Fruit fly (Drosophila melanogaster) whole organism, pupa: ENCODE data around the gene eIF3h.

Experiments used
- CG10348 ChIP-seq: fragments of 200-800 bp; sonication (Bioruptor generic); IDR thresholded peaks from 2 replicates; pipeline ENCODE4 v1.3.6; 2022; ENCODE audit warnings: missing biosample characterization, missing genetic modification characterization
- CG12605 ChIP-seq: fragments of 200-800 bp; sonication (Bioruptor generic); IDR thresholded peaks from 2 replicates; pipeline ENCODE4 v1.3.6; 2022; ENCODE audit warnings: missing biosample characterization, missing genetic modification characterization
- CG13204 ChIP-seq: fragments of 200-800 bp; sonication (Bioruptor generic); optimal IDR thresholded peaks from 2 replicates; lab custom pipeline; 2018; ENCODE audit warnings: missing biosample characterization, mild to moderate bottlenecking, missing genetic modification characterization, moderate library complexity
- CG14655 ChIP-seq: fragments of 200-800 bp; sonication (Bioruptor generic); optimal IDR thresholded peaks from 3 replicates; lab custom pipeline; 2017; ENCODE audit warnings: mild to moderate bottlenecking, missing biosample characterization, missing genetic modification reagents, missing genetic modification characterization
- CG15710 ChIP-seq: fragments of 200-800 bp; sonication (Bioruptor generic); optimal IDR thresholded peaks from 2 replicates; lab custom pipeline; 2018; ENCODE audit warnings: missing biosample characterization, mild to moderate bottlenecking, missing genetic modification characterization, moderate library complexity
- CG17806 ChIP-seq: fragments of 200-800 bp; sonication (Bioruptor generic); optimal IDR thresholded peaks from 2 replicates; lab custom pipeline; 2018; ENCODE audit warnings: missing biosample characterization, mild to moderate bottlenecking, missing genetic modification characterization, moderate library complexity
- CG32121 ChIP-seq: fragments of 200-800 bp; sonication (Bioruptor generic); IDR thresholded peaks from 2 replicates; pipeline ENCODE4 v1.3.6; 2022; ENCODE audit warnings: missing biosample characterization, missing genetic modification characterization
- CG34367 ChIP-seq: fragments of 200-800 bp; sonication (Bioruptor generic); optimal IDR thresholded peaks from 2 replicates; lab custom pipeline; 2018; ENCODE audit warnings: missing biosample characterization, mild to moderate bottlenecking, missing genetic modification characterization
- CG4496 ChIP-seq: fragments of 200-800 bp; sonication (Bioruptor generic); IDR thresholded peaks from 3 replicates; pipeline ENCODE4 v1.3.6; 2022; ENCODE audit warnings: missing biosample characterization, missing genetic modification characterization
- CG8159 ChIP-seq: fragments of 200-800 bp; sonication (Bioruptor generic); optimal IDR thresholded peaks from 3 replicates; lab custom pipeline; 2018; ENCODE audit warnings: missing biosample characterization, mild to moderate bottlenecking, missing genetic modification characterization, moderate library complexity
- CG8301 ChIP-seq: fragments of 200-800 bp; sonication (Bioruptor generic); optimal IDR thresholded peaks from 2 replicates; lab custom pipeline; 2018; ENCODE audit warnings: missing biosample characterization, mild to moderate bottlenecking, missing genetic modification characterization
- CG9948 ChIP-seq: fragments of 200-800 bp; sonication (Bioruptor generic); optimal IDR thresholded peaks from 2 replicates; lab custom pipeline; 2018; ENCODE audit warnings: missing biosample characterization, mild to moderate bottlenecking, missing genetic modification characterization, moderate library complexity
- D1 ChIP-seq: fragments of 200-800 bp; sonication (Bioruptor generic); optimal IDR thresholded peaks from 2 replicates; lab custom pipeline; 2018; ENCODE audit warnings: missing biosample characterization, mild to moderate bottlenecking, missing genetic modification characterization, moderate library complexity
- EcR ChIP-seq: fragments of 200-800 bp; sonication (Bioruptor generic); optimal IDR thresholded peaks from 3 replicates; lab custom pipeline; 2019; ENCODE audit warnings: missing biosample characterization, missing genetic modification characterization, mild to moderate bottlenecking, moderate library complexity, missing genetic modification reagents
- Ets98B ChIP-seq: fragments of 200-800 bp; sonication (Bioruptor generic); IDR thresholded peaks from 2 replicates; pipeline ENCODE4 v1.3.6; 2022; ENCODE audit warnings: missing biosample characterization, missing genetic modification characterization
- Pif1A ChIP-seq: fragments of 200-800 bp; sonication (Bioruptor generic); optimal IDR thresholded peaks from 3 replicates; lab custom pipeline; 2016; ENCODE audit warnings: missing biosample characterization, missing genetic modification characterization
- Pif1B ChIP-seq: fragments of 200-800 bp; sonication (Bioruptor generic); optimal IDR thresholded peaks from 3 replicates; lab custom pipeline; 2016; ENCODE audit warnings: missing biosample characterization, missing genetic modification characterization
- Snoo ChIP-seq: fragments of 200-800 bp; sonication (Bioruptor generic); optimal IDR thresholded peaks from 3 replicates; lab custom pipeline; 2017; ENCODE audit warnings: missing biosample characterization, mild to moderate bottlenecking, missing genetic modification characterization, inconsistent platforms
- fd96Ca ChIP-seq: fragments of 200-800 bp; sonication (Bioruptor generic); IDR thresholded peaks from 3 replicates; pipeline ENCODE4 v1.3.6; 2022; ENCODE audit warnings: missing biosample characterization, missing genetic modification characterization
- gl ChIP-seq: fragments of 200-800 bp; sonication (Bioruptor generic); optimal IDR thresholded peaks from 2 replicates; lab custom pipeline; 2018; ENCODE audit warnings: missing biosample characterization, mild to moderate bottlenecking, missing genetic modification characterization
- rn ChIP-seq: fragments of 200-800 bp; sonication (Bioruptor generic); IDR thresholded peaks from 2 replicates; pipeline ENCODE4 v1.3.6; 2022; ENCODE audit warnings: missing biosample characterization, missing genetic modification characterization

eIF3h gene

DNA sequence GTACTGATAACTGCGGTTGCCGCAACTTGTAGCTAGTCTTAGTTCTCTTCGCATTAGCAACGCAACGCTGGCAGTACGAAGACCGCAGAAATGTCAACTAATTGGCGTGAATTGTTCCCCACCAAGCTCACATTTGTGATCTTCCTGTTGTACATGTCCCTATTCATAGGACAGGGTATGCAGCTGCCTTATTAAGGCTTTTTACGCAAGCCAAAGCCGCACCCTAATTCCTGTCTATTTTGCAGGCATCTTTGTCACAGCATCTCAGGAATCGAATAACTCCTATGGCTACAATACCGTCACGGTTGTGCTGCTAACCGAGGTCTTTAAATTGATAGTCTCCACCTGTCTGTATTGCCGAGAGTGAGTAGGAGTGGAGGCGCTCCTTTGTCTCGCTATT lies at the start of gene eIF3h:
Gene eIF3h (minus strand): TSS at position 101 of the 400 bp plus-strand sequence.
- TF ChIP-seq CG8159 (tag; lab: Kevin White, UChicago), result no peak

DNA sequence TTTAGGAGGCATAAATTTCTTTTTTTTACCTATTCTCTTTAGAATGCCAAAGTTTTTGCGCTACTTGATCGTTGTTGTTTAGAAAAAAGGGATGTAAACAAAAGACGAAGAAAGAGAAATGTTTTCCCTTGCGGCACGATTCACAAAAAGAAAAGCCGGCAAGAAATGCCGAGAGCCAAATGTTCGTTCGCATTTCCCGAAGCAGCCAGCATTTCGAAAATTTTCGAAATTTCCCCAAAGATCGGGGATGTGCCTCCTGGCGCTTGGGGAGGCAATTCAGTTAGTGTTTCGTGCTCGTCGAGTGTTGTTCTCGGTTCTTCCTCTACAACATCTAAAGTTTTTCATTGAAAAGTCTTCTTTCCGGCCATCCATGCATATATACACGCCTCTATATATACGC lies 47.7 kb upstream of the eIF3h start, which contains the start of gene Msp300:
Gene Msp300 (plus strand): TSS at position 301 of the 400 bp plus-strand sequence.
- TF ChIP-seq CG8301 (tag; lab: Kevin White, UChicago), result no peak
- TF ChIP-seq CG4496 (GFP tag; lab: Robert Waterston, UW), result no peak
- TF ChIP-seq CG32121 (GFP tag; lab: Robert Waterston, UW), result no peak
- TF ChIP-seq CG8159 (tag; lab: Kevin White, UChicago), result no peak
- TF ChIP-seq Pif1A, result no peak
- TF ChIP-seq Ets98B (GFP tag; lab: Robert Waterston, UW), result no peak
- TF ChIP-seq CG12605 (GFP tag; lab: Robert Waterston, UW), result no peak
- no peak for TF ChIP-seq Pif1B (GFP tag; lab: Kevin White, UChicago)
- TF ChIP-seq rn (GFP tag; lab: Robert Waterston, UW), result no peak
- TF ChIP-seq CG10348, result no peak
- no peak for TF ChIP-seq CG14655
- no peak for TF ChIP-seq CG9948 (tag; lab: Kevin White, UChicago)
- TF ChIP-seq CG15710 (tag; lab: Kevin White, UChicago), result no peak
- no peak for TF ChIP-seq CG13204
- TF ChIP-seq gl (tag; lab: Kevin White, UChicago), result no peak
- TF ChIP-seq, all 21 proteins: peak for 0

DNA sequence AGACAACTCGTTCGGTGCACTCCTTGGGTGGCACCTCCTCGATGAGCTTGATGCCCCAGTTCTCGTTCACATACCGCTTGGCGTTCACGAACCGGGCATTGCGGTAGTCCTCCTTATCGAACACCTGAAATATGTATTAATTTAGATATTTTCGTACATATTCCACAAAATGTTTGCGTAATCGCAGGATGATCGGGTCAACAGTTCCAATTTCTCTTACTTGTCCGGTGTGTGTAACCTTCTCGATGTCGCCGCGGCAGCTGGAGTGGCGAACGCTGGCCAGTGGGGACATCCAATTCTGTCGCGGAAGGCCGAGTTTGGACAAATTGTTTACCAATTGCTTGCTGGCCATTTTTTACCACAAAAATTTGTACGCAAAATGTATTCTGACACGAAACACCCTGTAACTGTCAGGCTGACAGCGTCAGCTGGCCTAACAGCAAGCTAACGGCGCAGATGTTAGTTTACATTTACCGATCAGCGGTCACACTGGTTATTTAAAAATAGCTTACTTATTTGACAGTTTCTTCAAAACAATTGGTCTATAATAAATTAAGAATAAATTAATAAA lies 47.0 kb upstream of the eIF3h start, which contains the start of gene ND-13A:
Gene ND-13A (minus strand): TSS at position 499 of the 571 bp plus-strand sequence.
- peak; percentile 39; the same call in 1 of the 3 replicates for TF ChIP-seq CG4496 (GFP tag; lab: Robert Waterston, UW)
- TF ChIP-seq Pif1B (GFP tag; lab: Kevin White, UChicago), result no peak

DNA sequence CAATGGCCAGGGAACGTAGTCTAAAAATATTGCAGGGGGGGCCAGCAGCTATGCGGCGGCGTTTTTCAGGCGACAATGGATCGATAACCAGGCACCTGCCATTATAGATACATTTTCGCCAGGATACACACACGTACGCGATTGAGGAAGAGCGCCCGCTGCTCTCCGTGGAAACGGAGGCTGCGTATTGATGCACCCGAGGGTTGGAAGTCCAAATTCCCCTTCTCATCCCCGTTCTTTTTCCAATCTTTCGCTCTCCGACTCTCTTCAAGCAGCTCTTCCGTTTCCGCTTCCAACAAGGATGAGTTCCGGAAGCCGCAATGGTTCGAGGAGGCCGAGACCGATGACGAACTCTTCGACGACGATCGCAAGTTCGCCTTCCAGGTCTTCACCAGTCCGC lies 43.9 kb upstream of the eIF3h start:
- no peak for TF ChIP-seq CG12605 (GFP tag; lab: Robert Waterston, UW)
- TF ChIP-seq Pif1B (GFP tag; lab: Kevin White, UChicago), result no peak
- TF ChIP-seq gl (tag; lab: Kevin White, UChicago), result peak; percentile 5
- TF ChIP-seq CG15710 (tag; lab: Kevin White, UChicago), result no peak
- TF ChIP-seq Ets98B (GFP tag; lab: Robert Waterston, UW), result 0 out of 2 replicates have a peak, but pooled peaks have one; percentile 8
- TF ChIP-seq CG4496 (GFP tag; lab: Robert Waterston, UW), result 0 out of 3 replicates have a peak, but pooled peaks have one; percentile 35

DNA sequence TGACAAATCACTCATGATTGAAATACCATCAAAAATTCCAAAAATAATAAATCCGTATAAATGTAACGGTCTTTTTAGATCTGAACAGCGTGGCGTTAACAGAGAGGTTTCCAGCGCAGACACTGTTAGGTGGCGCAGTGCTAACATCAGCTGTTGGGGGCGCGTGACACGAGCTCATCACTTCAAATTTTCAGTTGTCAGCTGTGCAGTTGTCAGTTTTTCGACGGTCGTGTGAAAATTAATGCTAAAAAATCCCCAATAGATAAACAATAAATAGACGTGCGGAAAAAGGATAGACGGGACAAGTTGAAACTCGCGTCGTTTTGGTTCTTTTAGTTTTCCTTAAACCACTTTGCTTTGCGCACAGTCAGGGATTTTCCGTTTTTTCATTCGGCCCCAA lies 43.3 kb upstream of the eIF3h start, which contains the start of gene CG4230:
Gene CG4230 (plus strand): TSS at position 6 of the 400 bp plus-strand sequence.
- no peak for TF ChIP-seq CG15710 (tag; lab: Kevin White, UChicago)
- TF ChIP-seq CG13204, result no peak
- no peak for TF ChIP-seq CG4496 (GFP tag; lab: Robert Waterston, UW)
- no peak for TF ChIP-seq Pif1B (GFP tag; lab: Kevin White, UChicago)
- TF ChIP-seq CG34367 (tag; lab: Kevin White, UChicago), result no peak
- TF ChIP-seq D1 (tag; lab: Kevin White, UChicago), result no peak
- no peak for TF ChIP-seq Pif1A
- no peak for TF ChIP-seq EcR (GFP tag; lab: Kevin White, UChicago)
- TF ChIP-seq CG10348, result no peak
- TF ChIP-seq CG8159 (tag; lab: Kevin White, UChicago), result no peak
- no peak for TF ChIP-seq CG12605 (GFP tag; lab: Robert Waterston, UW)
- no peak for TF ChIP-seq Snoo (tag; lab: Kevin White, UChicago)
- no peak for TF ChIP-seq CG14655
- no peak; the same call in 2 of the 3 replicates for TF ChIP-seq fd96Ca (GFP tag; lab: Robert Waterston, UW)
- TF ChIP-seq CG32121 (GFP tag; lab: Robert Waterston, UW), result no peak

DNA sequence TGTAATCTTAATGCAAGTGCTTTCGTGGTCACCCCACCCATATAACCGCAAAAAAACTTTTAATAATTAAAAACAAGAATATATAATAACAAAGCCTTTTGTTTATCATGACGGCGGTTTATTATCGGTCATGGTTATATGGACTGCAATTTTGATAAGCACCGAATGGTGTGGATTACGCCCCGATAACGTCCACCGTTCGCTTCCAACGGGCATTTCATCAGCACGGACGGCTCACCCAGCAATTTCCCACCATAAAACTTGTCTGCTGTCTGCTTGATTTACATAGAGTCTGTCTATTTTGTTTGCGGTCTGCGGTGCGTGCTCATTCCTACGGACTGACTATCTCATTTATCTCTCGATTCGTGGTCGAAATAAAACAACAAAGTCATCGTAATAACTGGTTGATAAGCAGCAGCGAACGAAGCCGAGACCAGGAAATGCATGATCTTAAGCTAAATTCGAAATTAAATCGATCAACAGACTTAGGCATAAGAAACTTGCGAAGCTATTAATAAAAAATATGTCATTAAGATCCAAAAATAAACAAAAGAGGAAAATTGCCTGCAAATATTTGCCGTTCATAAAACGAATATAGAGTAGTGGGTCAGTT lies 42.6 kb upstream of the eIF3h start:
- TF ChIP-seq gl (tag; lab: Kevin White, UChicago) (no peak), CG17806 (tag; lab: Kevin White, UChicago) (no peak), EcR (GFP tag; lab: Kevin White, UChicago) (peak; percentile 69), Snoo (tag; lab: Kevin White, UChicago) (no peak), Pif1B (GFP tag; lab: Kevin White, UChicago) (no peak), Ets98B (GFP tag; lab: Robert Waterston, UW) (no peak)

DNA sequence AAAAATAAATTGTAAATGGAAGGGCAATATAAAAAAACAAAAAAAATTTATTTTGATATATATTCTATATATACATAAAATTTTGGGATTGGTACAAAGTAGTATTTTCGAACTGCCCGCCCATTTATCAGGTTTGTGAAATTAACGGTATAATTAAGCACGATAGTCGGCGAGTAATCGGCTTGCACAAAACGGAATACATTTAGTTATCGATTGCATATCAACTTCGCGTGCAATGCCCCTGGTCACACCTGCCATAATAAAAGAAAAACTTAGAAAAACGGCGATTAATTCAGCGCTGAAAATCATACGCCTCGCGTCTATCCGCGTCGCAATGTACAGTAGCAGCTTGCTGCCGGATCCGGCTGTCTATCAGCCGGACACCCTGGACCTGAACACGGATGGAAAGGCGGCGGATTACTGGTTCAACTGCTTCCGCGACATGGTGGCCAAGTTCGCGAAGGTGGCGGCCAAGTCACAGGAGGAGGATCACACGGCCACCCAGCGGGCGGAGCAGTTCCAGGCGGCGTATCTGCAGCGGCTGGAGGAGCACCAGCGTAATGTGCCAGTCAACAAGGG lies 41.0 kb upstream of the eIF3h start, which contains the start of gene CG5828:
Gene CG5828 (plus strand): TSS at position 205 of the 579 bp plus-strand sequence.
- TF ChIP-seq CG4496 (GFP tag; lab: Robert Waterston, UW), result no peak
- TF ChIP-seq Pif1B (GFP tag; lab: Kevin White, UChicago), result no peak
- TF ChIP-seq CG17806 (tag; lab: Kevin White, UChicago), result no peak
- no peak for TF ChIP-seq Pif1A
- no peak for TF ChIP-seq CG15710 (tag; lab: Kevin White, UChicago)
